Worm (Caenorhabditis elegans): ENCODE data around the gene vps-53.

Gene vps-53

ce11 chrIII:9779080-9779479 is 21.8 kb upstream of the vps-53 start:
- no peak for TF ChIP-seq unc-62 (GFP tag; optimal IDR thresholded peaks at IDR 0.05)

DNA sequence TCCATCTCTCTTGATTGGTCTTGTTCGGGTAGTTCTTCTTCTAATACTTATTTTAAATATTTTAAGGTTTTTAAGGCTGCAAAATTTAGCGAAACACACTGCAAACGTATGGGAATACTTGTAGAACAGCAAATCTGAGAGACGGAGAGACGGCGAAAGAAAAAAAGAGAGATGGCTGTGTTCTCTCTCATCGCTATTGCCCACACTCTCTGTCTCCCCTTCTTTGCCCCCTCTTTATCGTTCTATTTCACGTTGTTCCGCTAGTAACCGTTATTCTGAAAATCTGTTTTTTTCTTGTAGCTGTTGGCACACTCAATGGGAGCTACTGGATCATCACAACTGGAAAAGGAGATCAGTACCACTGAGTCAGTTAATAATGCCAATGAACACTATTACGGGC is 19.0 kb upstream of the vps-53 start, which contains the start of gene usp-46:
TSS of gene usp-46 (plus strand) at position 301 of the 400 bp plus-strand sequence.
- no peak for TF ChIP-seq unc-62 (GFP tag; optimal IDR thresholded peaks at IDR 0.05)

ce11 chrIII:9775916-9776315 is 18.6 kb upstream of the vps-53 start:
- TF ChIP-seq unc-62 (GFP tag; optimal IDR thresholded peaks at IDR 0.05), result no peak

DNA sequence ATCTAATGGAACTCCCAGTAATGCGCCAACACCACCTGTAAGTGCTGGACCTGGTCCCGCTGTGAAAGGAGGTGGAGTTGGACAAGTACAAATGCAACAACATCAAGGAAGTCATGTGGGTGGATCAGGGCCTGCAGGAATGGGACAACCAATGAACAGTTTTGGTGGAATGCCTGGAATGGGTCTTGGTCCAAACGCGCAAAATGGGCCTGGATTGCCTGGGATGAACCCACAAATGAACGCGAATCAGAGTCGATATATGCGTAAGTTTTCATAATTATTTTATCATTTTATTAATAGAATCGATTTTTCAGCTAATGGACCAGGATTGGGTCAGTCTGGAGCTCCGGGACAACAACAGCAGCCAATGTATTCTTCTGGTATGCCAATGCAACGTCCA is 15.1 kb upstream of the vps-53 start:
- no peak for TF ChIP-seq unc-62 (GFP tag; optimal IDR thresholded peaks at IDR 0.05)

- TF ChIP-seq unc-62 (GFP tag; optimal IDR thresholded peaks at IDR 0.05), result no peak
Measured at ce11 chrIII:9770590-9770989, 13.3 kb upstream of the vps-53 start.

- no peak for TF ChIP-seq unc-62 (GFP tag; optimal IDR thresholded peaks at IDR 0.05)
Measured at ce11 chrIII:9768023-9768422, 10.7 kb upstream of the vps-53 start.

- no peak for TF ChIP-seq unc-62 (GFP tag; optimal IDR thresholded peaks at IDR 0.05)
Measured at ce11 chrIII:9767095-9767494, 9.8 kb upstream of the vps-53 start.

DNA sequence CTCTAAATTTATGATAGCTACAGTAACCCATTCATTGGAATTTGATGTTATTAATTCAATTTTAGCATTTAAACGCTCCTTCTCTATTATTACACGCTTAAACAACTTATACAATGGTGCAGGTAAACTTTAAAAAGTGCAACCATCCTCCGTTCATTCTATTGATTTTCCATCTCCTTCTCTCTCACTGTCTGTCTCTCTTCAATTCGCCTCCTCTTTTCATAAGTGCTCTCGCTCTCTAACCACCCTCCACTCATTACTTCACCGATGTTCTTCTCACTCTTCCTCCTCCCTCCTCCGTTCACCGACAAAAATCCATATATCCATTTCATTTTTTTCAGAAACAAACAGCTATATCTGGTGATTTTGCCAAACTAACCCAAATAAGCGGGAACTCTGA is 8.9 kb upstream of the vps-53 start, which contains the start of gene cbp-1:
TSS of gene cbp-1 (plus strand) at position 335 of the 400 bp plus-strand sequence.
- no peak for TF ChIP-seq unc-62 (GFP tag; optimal IDR thresholded peaks at IDR 0.05)

- TF ChIP-seq unc-62 (GFP tag; optimal IDR thresholded peaks at IDR 0.05), result no peak
Measured at ce11 chrIII:9765465-9765900, 8.2 kb upstream of the vps-53 start.

- TF ChIP-seq unc-62 (GFP tag; optimal IDR thresholded peaks at IDR 0.05), result no peak
Measured at ce11 chrIII:9764718-9765117, 7.4 kb upstream of the vps-53 start.

DNA sequence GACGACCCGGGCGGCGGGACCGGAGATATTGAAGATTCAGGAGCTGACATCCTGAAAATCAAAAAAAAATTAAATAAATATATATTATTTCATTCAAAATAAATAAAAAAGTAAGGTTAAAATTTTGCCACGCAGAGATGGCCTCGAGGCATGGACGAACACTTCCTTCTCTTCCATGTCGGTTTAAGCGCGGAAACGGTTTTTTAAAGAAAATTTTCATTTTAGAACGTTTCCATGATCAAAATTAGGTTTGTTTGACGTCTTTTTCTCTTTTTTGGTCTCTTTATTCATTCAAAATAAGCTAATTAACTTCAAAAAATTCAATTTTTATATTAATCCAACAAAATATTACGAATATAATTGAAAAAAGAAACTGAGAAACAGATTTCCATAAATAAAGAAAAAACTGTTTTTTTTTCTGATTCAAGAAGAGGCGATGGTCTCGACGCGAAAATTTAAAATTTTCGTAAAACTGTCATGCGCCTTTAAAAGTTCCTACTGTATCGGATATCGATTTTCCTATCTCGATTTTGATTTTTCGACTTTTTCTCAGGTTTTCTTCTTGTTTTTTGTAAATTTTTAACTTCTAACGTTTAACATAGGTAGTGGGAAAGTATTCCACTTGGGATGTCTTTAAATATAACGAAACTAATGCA is 4.9 kb upstream of the vps-53 start, which contains the start of gene gcc-2:
TSS of gene gcc-2 (minus strand) at position 51 of the 656 bp plus-strand sequence.
- TF ChIP-seq unc-62 (GFP tag; optimal IDR thresholded peaks at IDR 0.05), result no peak

DNA sequence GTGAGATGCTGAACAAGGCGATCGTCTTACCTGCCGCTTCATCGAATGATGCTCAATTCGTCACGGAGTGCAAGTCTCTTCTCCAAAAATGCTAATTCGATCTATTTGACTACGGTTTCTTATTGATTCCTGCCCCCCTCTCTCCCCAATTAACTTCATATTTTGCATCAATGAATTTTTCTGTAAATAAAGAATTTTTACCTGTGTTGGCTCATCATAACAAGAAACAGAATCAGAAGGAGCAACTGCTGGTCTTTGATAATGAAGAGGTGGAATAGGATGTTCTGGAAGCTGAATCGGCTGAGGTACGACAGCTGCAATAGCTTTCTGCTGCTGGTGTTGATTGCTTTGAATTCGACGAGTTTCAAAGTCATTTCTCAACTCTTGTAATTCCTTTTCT is 2.9 kb upstream of the vps-53 start:
- TF ChIP-seq unc-62 (GFP tag; optimal IDR thresholded peaks at IDR 0.05), result no peak

ce11 chrIII:9758848-9759247 is 1.5 kb upstream of the vps-53 start, which contains the start of gene rmd-1:
rmd-1 (plus strand) TSS chrIII:9759094.
- no peak for TF ChIP-seq unc-62 (GFP tag; optimal IDR thresholded peaks at IDR 0.05)

- TF ChIP-seq unc-62 (GFP tag; optimal IDR thresholded peaks at IDR 0.05), result no peak
Measured at ce11 chrIII:9752852-9753251, 4.5 kb downstream of the vps-53 start, which contains the start of gene ech-6. ech-6 (minus strand) TSS chrIII:9752883.

DNA sequence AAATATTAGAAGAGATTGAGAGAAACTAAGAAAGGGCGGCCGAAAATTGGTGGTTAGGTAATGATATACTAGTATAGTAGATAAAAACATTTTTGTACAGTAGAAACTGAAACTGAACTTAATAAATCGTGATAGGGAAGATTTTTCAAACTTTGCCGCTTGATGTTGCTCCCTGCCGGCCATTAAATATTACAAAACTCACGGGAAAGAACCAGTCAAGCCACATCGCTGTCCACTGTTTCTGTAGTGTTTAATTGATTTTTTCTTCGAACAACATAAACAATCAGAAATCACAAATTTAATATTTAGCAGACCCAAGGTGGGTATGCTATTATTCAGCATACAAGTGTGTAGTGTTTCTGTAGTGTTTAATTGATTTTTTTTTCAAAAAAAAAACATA is 6.2 kb downstream of the vps-53 start, which contains the start of gene T05G5.5:
TSS of gene T05G5.5 (minus strand) at position 359 of the 400 bp plus-strand sequence.
- no peak for TF ChIP-seq unc-62 (GFP tag; optimal IDR thresholded peaks at IDR 0.05)

DNA sequence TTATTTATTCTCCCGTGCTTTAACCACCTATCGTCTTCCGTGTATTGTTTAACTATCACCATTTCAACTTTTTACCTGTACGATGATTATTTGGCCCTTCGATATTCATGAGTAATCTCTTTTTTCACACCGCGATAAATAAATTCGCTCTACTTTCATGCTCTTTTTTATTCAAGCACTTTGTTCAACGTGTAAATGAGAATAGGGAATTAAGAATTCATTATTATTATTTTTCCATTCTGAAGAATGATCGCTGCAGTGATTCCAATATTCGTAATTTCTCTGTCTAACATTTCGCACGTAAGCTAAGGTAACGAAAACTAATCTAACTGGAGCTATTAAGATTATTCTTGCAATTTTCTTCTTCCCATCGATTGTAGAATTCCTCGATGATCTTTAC is 8.6 kb downstream of the vps-53 start, which contains the start of gene T05G5.4:
TSS of gene T05G5.4 (plus strand) at position 241 of the 400 bp plus-strand sequence.
- no peak for TF ChIP-seq unc-62 (GFP tag; optimal IDR thresholded peaks at IDR 0.05)

ce11 chrIII:9747133-9747532 is 10.2 kb downstream of the vps-53 start, which contains the start of the genes iff-1 and cdk-1:
iff-1 (minus strand) TSS chrIII:9747193.
cdk-1 (plus strand) TSS chrIII:9747472.
- no peak for TF ChIP-seq unc-62 (GFP tag; optimal IDR thresholded peaks at IDR 0.05)

Measured in whole organism, dauer.